Fruit fly (Drosophila melanogaster): Measurements from ENCODE around the gene CG33229.

The CG33229 gene

DNA sequence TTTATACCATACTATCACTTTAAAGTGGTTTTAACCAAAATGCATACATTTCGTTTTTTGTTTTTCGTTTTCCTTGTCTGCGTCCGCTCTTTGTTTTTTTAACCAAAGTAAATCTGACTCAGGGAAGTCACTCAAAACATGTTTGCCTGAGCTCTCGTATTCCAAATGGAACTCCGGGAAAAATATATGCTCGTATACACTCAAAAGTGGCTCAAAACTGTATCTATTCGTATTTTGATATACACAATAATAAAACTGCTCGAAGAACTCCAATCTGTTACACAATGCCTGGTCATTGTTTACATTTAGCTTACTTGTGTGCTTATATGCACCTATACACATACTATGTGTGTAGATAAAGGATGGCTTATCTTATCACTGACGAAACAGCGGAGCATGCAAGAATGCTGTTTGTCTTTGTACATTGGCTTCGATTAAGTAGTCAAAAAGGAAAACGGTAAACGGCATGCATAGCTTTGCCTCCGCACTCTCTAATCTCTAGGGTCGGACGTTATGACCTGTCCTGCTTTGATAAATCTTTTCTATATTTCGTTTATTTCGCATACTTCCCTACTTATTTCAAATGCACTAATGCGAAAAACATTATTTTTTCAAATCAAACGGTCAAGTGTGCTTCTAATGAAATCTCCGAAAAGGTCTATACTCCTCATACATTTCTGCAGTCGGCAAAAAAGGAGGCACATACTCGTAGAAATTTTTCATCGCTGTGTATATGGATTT is 47.3 kb downstream of the CG33229 start, which contains the start of gene miple2 (continued):
- TF ChIP-seq CG3065 (GFP tag; optimal IDR thresholded peaks at IDR 0.05) = no peak
- no peak for TF ChIP-seq Ets97D (GFP tag; optimal IDR thresholded peaks at IDR 0.05)
- TF ChIP-seq CG11456 (GFP tag; IDR thresholded peaks at IDR 0.05) = no peak
- TF ChIP-seq CG15514 (GFP tag; optimal IDR thresholded peaks at IDR 0.05) = no peak
- no peak for TF ChIP-seq zen2 (GFP tag; IDR thresholded peaks at IDR 0.05; ENCODE audit: partially characterized antibody)
- peak; percentile 13 for TF ChIP-seq CG30020 (tag; optimal IDR thresholded peaks at IDR 0.05)
- 0 out of 2 replicates have a peak, but pooled peaks have one; percentile 14 for TF ChIP-seq CG14441 (GFP tag; IDR thresholded peaks at IDR 0.05)
- TF ChIP-seq Hsf (GFP tag; optimal IDR thresholded peaks at IDR 0.05) = peak; percentile 50
- peak; percentile 60 for TF ChIP-seq CrebB (tag; optimal IDR thresholded peaks at IDR 0.05)
- TF ChIP-seq Xbp1 (GFP tag; optimal IDR thresholded peaks at IDR 0.05) = peak; percentile 36
- TF ChIP-seq Scr (GFP tag; IDR thresholded peaks at IDR 0.05; ENCODE audit: partially characterized antibody) = no peak
- TF ChIP-seq nom (GFP tag; optimal IDR thresholded peaks at IDR 0.05) = peak; percentile 86
- TF ChIP-seq Spps (tag; optimal IDR thresholded peaks at IDR 0.05) = peak; percentile 6
- no peak for TF ChIP-seq gce (GFP tag; IDR thresholded peaks at IDR 0.05)
- no peak for TF ChIP-seq CG34422 (GFP tag; IDR thresholded peaks at IDR 0.05)
- TF ChIP-seq CG15011 (GFP tag; optimal IDR thresholded peaks at IDR 0.05) = peak; percentile 37
- no peak for TF ChIP-seq corto (GFP tag; optimal IDR thresholded peaks at IDR 0.05)
- TF ChIP-seq Ada2b (GFP tag; IDR thresholded peaks at IDR 0.05) = no peak
- peak; percentile 48 for TF ChIP-seq btn (GFP tag; optimal IDR thresholded peaks at IDR 0.05)
- no peak for TF ChIP-seq inv (GFP tag; IDR thresholded peaks at IDR 0.05; ENCODE audit: partially characterized antibody)
- no peak for TF ChIP-seq CG17612 (GFP tag; IDR thresholded peaks at IDR 0.05)
- no peak for TF ChIP-seq Eip74EF (GFP tag; optimal IDR thresholded peaks at IDR 0.05)
- TF ChIP-seq jumu (GFP tag; optimal IDR thresholded peaks at IDR 0.05) = peak; percentile 36
- TF ChIP-seq CG13287 (GFP tag; IDR thresholded peaks at IDR 0.05; ENCODE audit: partially characterized antibody) = no peak
- TF ChIP-seq CG4328 (GFP tag; optimal IDR thresholded peaks at IDR 0.05) = peak; percentile 75
- TF ChIP-seq Hmx (GFP tag; optimal IDR thresholded peaks at IDR 0.05) = peak; percentile 28
- no peak for TF ChIP-seq vnd (GFP tag; IDR thresholded peaks at IDR 0.05; ENCODE audit: partially characterized antibody)
- TF ChIP-seq CG1529 (GFP tag; optimal IDR thresholded peaks at IDR 0.05) = peak; percentile 55
- TF ChIP-seq Xrp1 (GFP tag; IDR thresholded peaks at IDR 0.05) = peak; percentile 60
- no peak for TF ChIP-seq CG11696 (GFP tag; IDR thresholded peaks at IDR 0.05)
- peak; percentile 55 for TF ChIP-seq CG17912 (GFP tag; optimal IDR thresholded peaks at IDR 0.05)
- peak; percentile 63 for TF ChIP-seq lab (GFP tag; optimal IDR thresholded peaks at IDR 0.05)
- TF ChIP-seq cato (GFP tag; optimal IDR thresholded peaks at IDR 0.05; ENCODE audit: borderline replicate concordance) = no peak
- TF ChIP-seq lov (optimal IDR thresholded peaks at IDR 0.05) = no peak
- no peak for TF ChIP-seq lov (GFP tag; IDR thresholded peaks at IDR 0.05)
- TF ChIP-seq repo (GFP tag; optimal IDR thresholded peaks at IDR 0.05) = no peak
- no peak for TF ChIP-seq nau (GFP tag; optimal IDR thresholded peaks at IDR 0.05)
- no peak for TF ChIP-seq Abd-B (GFP tag; optimal IDR thresholded peaks at IDR 0.05)
- TF ChIP-seq gcm (GFP tag; optimal IDR thresholded peaks at IDR 0.05) = no peak
- no peak for TF ChIP-seq NFAT (GFP tag; IDR thresholded peaks at IDR 0.05)
- TF ChIP-seq hb (GFP tag; IDR thresholded peaks at IDR 0.05; ENCODE audit: partially characterized antibody) = no peak
- peak; percentile 59 for TF ChIP-seq CG12769 (tag; optimal IDR thresholded peaks at IDR 0.05)
- TF ChIP-seq CG6854 (GFP tag; optimal IDR thresholded peaks at IDR 0.05) = peak; percentile 31
- peak; percentile 37 for TF ChIP-seq CG33213 (GFP tag; optimal IDR thresholded peaks at IDR 0.05)
- TF ChIP-seq Gsc (GFP tag; IDR thresholded peaks at IDR 0.05) = no peak
- TF ChIP-seq Lim3 (GFP tag; IDR thresholded peaks at IDR 0.05) = no peak
- TF ChIP-seq CG11093 (GFP tag; IDR thresholded peaks at IDR 0.05) = no peak
- TF ChIP-seq CG10267 (tag; optimal IDR thresholded peaks at IDR 0.05) = peak; percentile 15
- no peak for TF ChIP-seq CG2129 (GFP tag; IDR thresholded peaks at IDR 0.05; ENCODE audit: partially characterized antibody)

Measured in whole organism, embryonic.